Worm (Caenorhabditis elegans): Measurements from ENCODE around the gene frg-1.

The frg-1 gene

ce11 chrIII:13029608-13030007 is 50.6 kb downstream of the frg-1 start, which contains the start of gene F14F7.4:
TSS of gene F14F7.4 (minus strand) at chrIII:13029708.
- TF ChIP-seq C34F6.9 (tag; optimal IDR thresholded peaks at IDR 0.05) = no peak
- no peak for TF ChIP-seq ceh-82 (tag; optimal IDR thresholded peaks at IDR 0.05)
- no peak for TF ChIP-seq nhr-21 (tag; optimal IDR thresholded peaks at IDR 0.05)
- TF ChIP-seq unc-55 (GFP tag; optimal IDR thresholded peaks at IDR 0.05) = no peak
- no peak for TF ChIP-seq F13H6.1 (tag; optimal IDR thresholded peaks at IDR 0.05)
- TF ChIP-seq mdl-1 (tag; optimal IDR thresholded peaks at IDR 0.05) = no peak
- TF ChIP-seq zag-1 (tag; optimal IDR thresholded peaks at IDR 0.05) = no peak
- no peak for TF ChIP-seq lin-39 (tag; optimal IDR thresholded peaks at IDR 0.05)
- no peak for TF ChIP-seq egl-27 (tag; optimal IDR thresholded peaks at IDR 0.05)
- TF ChIP-seq lin-11 (tag; optimal IDR thresholded peaks at IDR 0.05) = no peak
- no peak for TF ChIP-seq nhr-237 (tag; optimal IDR thresholded peaks at IDR 0.05)
